Worm (Caenorhabditis elegans) whole organism, L4 larva: ENCODE data around the gene pei-2.

ENCODE experiments used
- F37D6.2 ChIP-seq: sonication (generic microtip); optimal IDR thresholded peaks from 2 replicates; lab custom pipeline; 2016; ENCODE audit warnings: mild to moderate bottlenecking, missing genetic modification characterization, missing compliant biosample characterization
- R02D3.7 ChIP-seq: fragments of 150-350 bp; sonication (generic microtip); optimal IDR thresholded peaks from 3 replicates; lab custom pipeline; 2014; ENCODE audit warnings: missing biosample characterization, missing genetic modification characterization
- ZK546.5 ChIP-seq, 2 experiments: sonication (generic microtip); optimal IDR thresholded peaks; 2 replicates each; lab custom pipeline; 2017; ENCODE audit warnings: missing biosample characterization in 2 of 2, missing genetic modification characterization in 2 of 2
- ceh-20 ChIP-seq: fragments of 200-800 bp; sonication (Bioruptor generic); IDR thresholded peaks from 2 replicates; pipeline ENCODE4 v1.3.6; 2022; ENCODE audit warnings: missing genetic modification reagents, missing genetic modification characterization, missing compliant biosample characterization
- lin-29 ChIP-seq: fragments of 200-800 bp; sonication (Bioruptor generic); IDR thresholded peaks from 2 replicates; pipeline ENCODE4 v1.3.6; 2022; ENCODE audit warnings: missing genetic modification reagents, missing genetic modification characterization, missing compliant biosample characterization
- mdl-1 ChIP-seq, 2 experiments: fragments of 150-350 bp in 1 of 2; sonication (generic microtip) in 1 of 2; optimal IDR thresholded peaks; 2 replicates each; lab custom pipeline; 2014 to 2017; ENCODE audit warnings: missing biosample characterization in 2 of 2, missing genetic modification characterization in 2 of 2
- mxl-3 ChIP-seq: fragments of 200-800 bp; sonication (Bioruptor generic); optimal IDR thresholded peaks from 2 replicates; lab custom pipeline; 2018; ENCODE audit warnings: mild to moderate bottlenecking, missing genetic modification characterization, missing compliant biosample characterization
- nhr-102 ChIP-seq: sonication (generic microtip); optimal IDR thresholded peaks from 2 replicates; lab custom pipeline; 2016; ENCODE audit warnings: mild to moderate bottlenecking, missing genetic modification characterization, moderate library complexity, missing compliant biosample characterization
- nhr-77 ChIP-seq: fragments of 150-350 bp; optimal IDR thresholded peaks from 2 replicates; lab custom pipeline; 2014; ENCODE audit warnings: missing biosample characterization, missing genetic modification characterization
- snpc-4 ChIP-seq: fragments of 150-350 bp; optimal IDR thresholded peaks from 2 replicates; lab custom pipeline; 2014; ENCODE audit warnings: missing biosample characterization, missing genetic modification characterization
- unc-130 ChIP-seq: sonication (generic microtip); optimal IDR thresholded peaks from 2 replicates; lab custom pipeline; 2016; ENCODE audit warnings: missing genetic modification reagents, missing genetic modification characterization, missing compliant biosample characterization
- unc-39 ChIP-seq: sonication (generic microtip); optimal IDR thresholded peaks from 2 replicates; lab custom pipeline; 2017; ENCODE audit warnings: missing biosample characterization, missing genetic modification characterization
- zip-2 ChIP-seq: fragments of 150-350 bp; optimal IDR thresholded peaks from 2 replicates; lab custom pipeline; 2014; ENCODE audit warnings: missing biosample characterization, missing genetic modification characterization
- ztf-11 ChIP-seq: fragments of 150-350 bp; optimal IDR thresholded peaks from 2 replicates; lab custom pipeline; 2014; ENCODE audit warnings: missing biosample characterization, missing genetic modification characterization

- no peak for TF ChIP-seq nhr-102 (tag; lab: Kevin White, UChicago)
- no peak for TF ChIP-seq snpc-4 (tag; lab: Kevin White, UChicago)
- TF ChIP-seq F37D6.2 (tag; lab: Kevin White, UChicago), result no peak
- TF ChIP-seq R02D3.7 (tag; lab: Kevin White, UChicago), result no peak
- TF ChIP-seq zip-2 (tag; lab: Kevin White, UChicago), result no peak
- no peak for TF ChIP-seq ceh-20 (GFP tag; lab: Robert Waterston, UW)
- TF ChIP-seq nhr-77 (tag; lab: Kevin White, UChicago), result no peak
- no peak for TF ChIP-seq unc-39
- TF ChIP-seq ztf-11 (tag; lab: Kevin White, UChicago), result no peak
- peak; percentile 13 for TF ChIP-seq unc-130 (GFP tag; lab: Kevin White, UChicago)
- TF ChIP-seq ZK546.5 (tag; optimal IDR thresholded peaks at IDR 0.05; lab: Kevin White, UChicago), result no peak
- TF ChIP-seq mxl-3, result no peak
- no peak for TF ChIP-seq mdl-1 (tag; optimal IDR thresholded peaks at IDR 0.05; lab: Kevin White, UChicago)
- TF ChIP-seq lin-29 (GFP tag; lab: Robert Waterston, UW), result no peak
Observed at ce11 chrV:969005-969562, 54.2 kb downstream of the pei-2 start.
